Worm (Caenorhabditis elegans) whole organism, L4 larva: ENCODE measurements around the gene clec-127.
A peak's percentile ranks its signal among the peaks of the same experiment; 100 is the strongest.

Experiments used
- D1046.2 ChIP-seq: fragments of 200-800 bp; sonication (Bioruptor generic); IDR thresholded peaks from 2 replicates; pipeline ENCODE4 v1.3.6; 2022; ENCODE audit warnings: missing genetic modification characterization, missing compliant biosample characterization
- F26F4.8 ChIP-seq: fragments of 200-800 bp; sonication (Bioruptor generic); conservative IDR thresholded peaks from 2 replicates; pipeline ENCODE4 v1.3.6; 2022; ENCODE audit warnings: missing genetic modification characterization, missing compliant biosample characterization
- F37D6.2 ChIP-seq: sonication (generic microtip); optimal IDR thresholded peaks from 2 replicates; lab custom pipeline; 2016; ENCODE audit warnings: mild to moderate bottlenecking, missing genetic modification characterization, missing compliant biosample characterization
- F49E8.2 ChIP-seq: sonication (generic microtip); optimal IDR thresholded peaks from 2 replicates; lab custom pipeline; 2016; ENCODE audit warnings: missing compliant biosample characterization, mild to moderate bottlenecking, missing genetic modification characterization, borderline replicate concordance
- T26A8.4 ChIP-seq: fragments of 200-800 bp; sonication (Bioruptor generic); IDR thresholded peaks from 2 replicates; pipeline ENCODE4 v1.3.6; 2022; ENCODE audit warnings: missing genetic modification characterization, missing compliant biosample characterization
- Y5F2A.4 ChIP-seq: fragments of 200-800 bp; sonication (Bioruptor generic); optimal IDR thresholded peaks from 2 replicates; lab custom pipeline; 2018; ENCODE audit warnings: mild to moderate bottlenecking, missing genetic modification characterization, missing compliant biosample characterization
- Y75B8A.6 ChIP-seq: fragments of 200-800 bp; sonication (Bioruptor generic); IDR thresholded peaks from 2 replicates; pipeline ENCODE4 v1.3.6; 2022; ENCODE audit warnings: missing genetic modification reagents, missing genetic modification characterization, missing compliant biosample characterization
- ZK337.2 ChIP-seq: fragments of 200-800 bp; sonication (Bioruptor generic); IDR thresholded peaks from 2 replicates; pipeline ENCODE4 v1.3.6; 2022; ENCODE audit warnings: missing genetic modification reagents, missing genetic modification characterization, missing compliant biosample characterization
- aha-1 ChIP-seq: fragments of 150-350 bp; peaks from one replicate; lab custom pipeline; 2014; ENCODE audit warnings: missing biosample characterization, missing genetic modification characterization
- aly-2 ChIP-seq: sonication (generic microtip); optimal IDR thresholded peaks from 2 replicates; lab custom pipeline; 2018; ENCODE audit warnings: missing biosample characterization, missing genetic modification characterization
- attf-4 ChIP-seq: sonication (generic microtip); optimal IDR thresholded peaks from 3 replicates; lab custom pipeline; 2017; ENCODE audit warnings: missing biosample characterization, missing genetic modification characterization
- ceh-20 ChIP-seq: fragments of 200-800 bp; sonication (Bioruptor generic); IDR thresholded peaks from 2 replicates; pipeline ENCODE4 v1.3.6; 2022; ENCODE audit warnings: missing genetic modification reagents, missing genetic modification characterization, missing compliant biosample characterization
- ceh-44 ChIP-seq: fragments of 200-800 bp; sonication (Bioruptor generic); IDR thresholded peaks from 2 replicates; pipeline ENCODE4 v1.3.6; 2022; ENCODE audit warnings: missing genetic modification reagents, missing genetic modification characterization, missing compliant biosample characterization
- ctbp-1 ChIP-seq: fragments of 200-800 bp; sonication (Bioruptor generic); IDR thresholded peaks from 2 replicates; pipeline ENCODE4 v1.3.6; 2022; ENCODE audit warnings: missing genetic modification reagents, missing genetic modification characterization, missing compliant biosample characterization
- daf-16 ChIP-seq, 3 experiments: sonication (generic microtip); optimal IDR thresholded peaks; 2 replicates each; lab custom pipeline; 2016 to 2017; ENCODE audit warnings: missing genetic modification characterization in 3 of 3, missing genetic modification reagents in 3 of 3, mild to moderate bottlenecking in 2 of 3, missing compliant biosample characterization in 2 of 3, missing biosample characterization in 1 of 3, moderate library complexity in 1 of 3
- daf-19 ChIP-seq: fragments of 200-800 bp; sonication (Bioruptor generic); conservative IDR thresholded peaks from 2 replicates; pipeline ENCODE4 v1.3.6; 2022; ENCODE audit warnings: missing genetic modification characterization, missing compliant biosample characterization
- dpl-1 ChIP-seq: fragments of 150-350 bp; optimal IDR thresholded peaks from 2 replicates; lab custom pipeline; 2014; ENCODE audit warnings: missing biosample characterization, missing genetic modification reagents, missing genetic modification characterization
- duxl-1 ChIP-seq: sonication (generic microtip); optimal IDR thresholded peaks from 2 replicates; lab custom pipeline; 2016; ENCODE audit warnings: mild to moderate bottlenecking, missing genetic modification characterization, moderate library complexity, missing compliant biosample characterization; ENCODE audit not compliant: poor library complexity
- egl-43 ChIP-seq: fragments of 200-800 bp; sonication (Bioruptor generic); IDR thresholded peaks from 2 replicates; pipeline ENCODE4 v1.3.6; 2022; ENCODE audit warnings: missing genetic modification reagents, missing genetic modification characterization, missing compliant biosample characterization
- gei-8 ChIP-seq: fragments of 200-800 bp; sonication (Bioruptor generic); optimal IDR thresholded peaks from 2 replicates; lab custom pipeline; 2018; ENCODE audit warnings: mild to moderate bottlenecking, missing genetic modification characterization, missing compliant biosample characterization
- hif-1 ChIP-seq, 2 experiments: sonication (generic microtip); optimal IDR thresholded peaks; 2 replicates each; lab custom pipeline; 2016 to 2017; ENCODE audit warnings: missing compliant biosample characterization in 2 of 2, missing genetic modification characterization in 2 of 2, missing genetic modification reagents in 2 of 2, missing genotype in 2 of 2, mild to moderate bottlenecking in 1 of 2
- hlh-30 ChIP-seq: sonication (generic microtip); optimal IDR thresholded peaks from 2 replicates; lab custom pipeline; 2017; ENCODE audit warnings: antibody characterized with exemption, mild to moderate bottlenecking, missing genetic modification characterization, missing compliant biosample characterization; ENCODE audit not compliant: insufficient read depth
- hmg-1.1 ChIP-seq: fragments of 200-800 bp; sonication (Bioruptor generic); IDR thresholded peaks from 2 replicates; pipeline ENCODE4 v1.3.6; 2022; ENCODE audit warnings: missing genetic modification reagents, missing genetic modification characterization, missing compliant biosample characterization
- jun-1 ChIP-seq: fragments of 150-350 bp; optimal IDR thresholded peaks from 2 replicates; lab custom pipeline; 2014; ENCODE audit warnings: missing biosample characterization, missing genetic modification reagents, missing genetic modification characterization
- lin-1 ChIP-seq: fragments of 200-800 bp; sonication (Bioruptor generic); IDR thresholded peaks from 2 replicates; pipeline ENCODE4 v1.3.6; 2022; ENCODE audit warnings: missing genetic modification reagents, missing genetic modification characterization, missing compliant biosample characterization
- lin-38 ChIP-seq: fragments of 200-800 bp; sonication (Bioruptor generic); IDR thresholded peaks from 2 replicates; pipeline ENCODE4 v1.3.6; 2022; ENCODE audit warnings: missing genetic modification reagents, missing genetic modification characterization, missing compliant biosample characterization
- lsy-2 ChIP-seq, 2 experiments: fragments of 150-350 bp in 1 of 2; sonication (generic microtip) in 1 of 2; optimal IDR thresholded peaks; 2 replicates each; lab custom pipeline; 2014 to 2017; ENCODE audit warnings: missing biosample characterization in 2 of 2, missing genetic modification characterization in 2 of 2
- madf-9 ChIP-seq: fragments of 200-800 bp; sonication (Bioruptor generic); conservative IDR thresholded peaks from 2 replicates; pipeline ENCODE4 v1.3.6; 2022; ENCODE audit warnings: missing genetic modification reagents, missing genetic modification characterization, missing compliant biosample characterization
- mdl-1 ChIP-seq, 2 experiments: fragments of 150-350 bp in 1 of 2; sonication (generic microtip) in 1 of 2; optimal IDR thresholded peaks; 2 replicates each; lab custom pipeline; 2014 to 2017; ENCODE audit warnings: missing biosample characterization in 2 of 2, missing genetic modification characterization in 2 of 2
- mdt-29 ChIP-seq: fragments of 200-800 bp; sonication (Bioruptor generic); IDR thresholded peaks from 2 replicates; pipeline ENCODE4 v1.3.6; 2022; ENCODE audit warnings: missing genetic modification reagents, missing genetic modification characterization, missing compliant biosample characterization
- mes-2 ChIP-seq: sonication (generic microtip); optimal IDR thresholded peaks from 2 replicates; lab custom pipeline; 2016; ENCODE audit warnings: missing genotype, mild to moderate bottlenecking, missing genetic modification characterization, missing compliant biosample characterization; ENCODE audit not compliant: poor library complexity, severe bottlenecking
- nhr-10 ChIP-seq: fragments of 150-350 bp; optimal IDR thresholded peaks from 2 replicates; lab custom pipeline; 2014; ENCODE audit warnings: missing biosample characterization, missing genetic modification characterization
- nhr-111 ChIP-seq: fragments of 200-800 bp; sonication (Bioruptor generic); optimal IDR thresholded peaks from 2 replicates; lab custom pipeline; 2018; ENCODE audit warnings: mild to moderate bottlenecking, missing genetic modification characterization, missing compliant biosample characterization
- nhr-25 ChIP-seq: sonication (generic microtip); optimal IDR thresholded peaks from 2 replicates; lab custom pipeline; 2017; ENCODE audit warnings: missing genetic modification characterization, mild to moderate bottlenecking, missing compliant biosample characterization, antibody characterized with exemption, moderate library complexity, borderline replicate concordance; ENCODE audit not compliant: insufficient read depth
- nhr-28 ChIP-seq: fragments of 150-350 bp; optimal IDR thresholded peaks from 2 replicates; lab custom pipeline; 2014; ENCODE audit warnings: missing biosample characterization, missing genetic modification characterization
- nhr-41 ChIP-seq: fragments of 200-800 bp; sonication (Bioruptor generic); IDR thresholded peaks from 2 replicates; pipeline ENCODE4 v1.3.6; 2022; ENCODE audit warnings: missing genetic modification reagents, missing genetic modification characterization, missing compliant biosample characterization
- php-3 ChIP-seq: fragments of 200-800 bp; sonication (Bioruptor generic); IDR thresholded peaks from 2 replicates; pipeline ENCODE4 v1.3.6; 2022; ENCODE audit warnings: missing genetic modification reagents, missing genetic modification characterization, missing compliant biosample characterization
- rbr-2 ChIP-seq: sonication (generic microtip); optimal IDR thresholded peaks from 2 replicates; lab custom pipeline; 2016; ENCODE audit warnings: missing genotype, missing genetic modification characterization, missing compliant biosample characterization
- saeg-2 ChIP-seq: fragments of 200-800 bp; sonication (Bioruptor generic); IDR thresholded peaks from 2 replicates; pipeline ENCODE4 v1.3.6; 2022; ENCODE audit warnings: missing genetic modification reagents, missing genetic modification characterization, missing compliant biosample characterization
- skn-1 ChIP-seq: fragments of 150-350 bp; optimal IDR thresholded peaks from 2 replicates; lab custom pipeline; 2014; ENCODE audit warnings: missing biosample characterization, missing genetic modification characterization
- snpc-1.2 ChIP-seq: fragments of 200-800 bp; sonication (Bioruptor generic); IDR thresholded peaks from 2 replicates; pipeline ENCODE4 v1.3.6; 2022; ENCODE audit warnings: missing genetic modification reagents, missing genetic modification characterization, missing compliant biosample characterization
- spr-3 ChIP-seq: fragments of 200-800 bp; sonication (Bioruptor generic); optimal IDR thresholded peaks from 2 replicates; lab custom pipeline; 2018; ENCODE audit warnings: mild to moderate bottlenecking, missing genetic modification characterization, missing compliant biosample characterization
- unc-130 ChIP-seq: sonication (generic microtip); optimal IDR thresholded peaks from 2 replicates; lab custom pipeline; 2016; ENCODE audit warnings: missing genetic modification reagents, missing genetic modification characterization, missing compliant biosample characterization
- unc-62 ChIP-seq, 3 experiments: fragments of 150-350 bp in 1 of 3; sonication (generic microtip); optimal IDR thresholded peaks in 2 of 3; peaks in 1 of 3; 1 replicate in 1 of 3; 2 replicates in 2 of 3; lab custom pipeline; 2014 to 2017; ENCODE audit warnings: missing biosample characterization in 3 of 3, missing genetic modification characterization in 3 of 3, missing genetic modification reagents in 3 of 3, missing genotype in 1 of 3
- vab-7 ChIP-seq: fragments of 200-800 bp; sonication (Bioruptor generic); IDR thresholded peaks from 2 replicates; pipeline ENCODE4 v1.3.6; 2022; ENCODE audit warnings: missing genetic modification reagents, missing genetic modification characterization, missing compliant biosample characterization

clec-127 gene

DNA sequence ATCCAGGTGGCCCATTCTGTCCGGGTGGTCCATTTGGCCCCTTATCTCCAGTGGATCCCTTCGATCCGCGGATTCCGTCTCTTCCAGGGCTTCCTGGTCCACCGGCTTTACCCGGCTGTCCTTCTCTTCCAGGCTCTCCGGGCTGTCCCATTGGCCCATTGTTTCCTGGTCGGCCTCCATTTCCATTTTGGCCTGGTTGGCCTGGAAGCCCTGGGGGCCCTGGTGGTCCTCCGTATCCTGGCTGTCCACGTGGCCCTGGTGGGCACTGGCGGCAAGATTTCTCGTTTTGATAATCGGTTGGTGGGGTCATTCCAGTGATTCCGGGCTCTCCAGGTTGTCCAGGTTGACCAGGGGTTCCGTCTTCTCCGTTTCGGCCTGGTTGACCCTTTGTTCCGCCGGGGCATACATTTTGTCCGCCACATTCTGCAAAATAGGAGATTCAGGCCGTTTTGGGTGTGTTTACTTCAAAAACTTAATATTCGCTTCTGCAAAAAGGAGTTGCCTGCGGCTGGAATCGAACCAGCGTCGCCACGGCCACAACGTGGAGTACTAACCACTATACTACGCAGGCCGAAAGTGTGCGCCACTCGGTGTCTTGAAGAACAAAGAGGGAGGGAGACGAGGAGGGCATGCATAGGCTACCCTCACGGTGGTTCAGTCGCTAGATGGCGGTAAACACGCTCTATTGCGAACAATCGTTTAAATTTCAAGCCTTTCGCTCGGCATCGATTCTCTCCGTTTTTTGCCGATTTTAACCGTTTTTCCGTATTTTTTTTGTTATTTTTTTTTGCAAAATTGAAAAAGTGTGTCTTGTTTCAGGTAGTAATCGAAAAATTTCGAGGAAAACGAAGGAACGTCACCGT, 47.8 kb downstream of the clec-127 start, which contains the start of gene W09G10.9 (continued):
- TF ChIP-seq snpc-1.2 (GFP tag; lab: Robert Waterston, UW) (0 out of 2 replicates have a peak, but pooled peaks have one; percentile 22), F37D6.2 (tag; lab: Kevin White, UChicago) (no peak), dpl-1 (GFP tag; lab: Kevin White, UChicago) (peak; percentile 28), php-3 (GFP tag; lab: Robert Waterston, UW) (0 out of 2 replicates have a peak, but pooled peaks have one; percentile 42), hif-1 (tag; optimal IDR thresholded peaks at IDR 0.05; lab: Kevin White, UChicago) (peak in 1 of 2 experiments; percentile 25), ZK337.2 (GFP tag; lab: Robert Waterston, UW) (peak; percentile 74; the same call in 1 of the 2 replicates), mes-2 (tag; lab: Kevin White, UChicago) (peak; percentile 85), aly-2 (tag; lab: Kevin White, UChicago) (no peak), nhr-111 (peak; percentile 36), Y5F2A.4 (GFP tag; lab: Kevin White, UChicago) (no peak), skn-1 (no peak), egl-43 (GFP tag; lab: Robert Waterston, UW) (peak; percentile 89), F49E8.2 (tag; lab: Kevin White, UChicago) (no peak), Y75B8A.6 (GFP tag; lab: Robert Waterston, UW) (0 out of 2 replicates have a peak, but pooled peaks have one; percentile 48), spr-3 (GFP tag; lab: Kevin White, UChicago) (peak; percentile 9), gei-8 (GFP tag; lab: Kevin White, UChicago) (no peak), ceh-44 (GFP tag; lab: Robert Waterston, UW) (peak; percentile 81), ceh-20 (GFP tag; lab: Robert Waterston, UW) (0 out of 2 replicates have a peak, but pooled peaks have one; percentile 74), lin-1 (GFP tag; lab: Robert Waterston, UW) (peak; percentile 44), unc-130 (peak; percentile 32), duxl-1 (tag; lab: Kevin White, UChicago) (peak; percentile 90), vab-7 (GFP tag; lab: Robert Waterston, UW) (peak; percentile 75), mdl-1 (tag; optimal IDR thresholded peaks at IDR 0.05; lab: Kevin White, UChicago) (peak in 1 of 2 experiments; percentile 28), ctbp-1 (GFP tag; lab: Robert Waterston, UW) (peak; percentile 75), D1046.2 (GFP tag; lab: Robert Waterston, UW) (peak; percentile 75; the same call in 1 of the 2 replicates), hlh-30 (peak; percentile 22), attf-4 (tag; lab: Kevin White, UChicago) (no peak), madf-9 (GFP tag; lab: Robert Waterston, UW) (peak; percentile 90), mdt-29 (GFP tag; lab: Robert Waterston, UW) (peak; percentile 69), daf-16 (GFP tag; optimal IDR thresholded peaks at IDR 0.05; lab: Kevin White, UChicago) (peak in 1 of 2 experiments; percentile 29), daf-16 (tag; optimal IDR thresholded peaks at IDR 0.05; lab: Kevin White, UChicago) (peak; percentile 54), nhr-28 (peak; percentile 27), lsy-2 (tag; optimal IDR thresholded peaks at IDR 0.05; lab: Kevin White, UChicago) (peak; percentile 51 to 74), hmg-1.1 (GFP tag; lab: Robert Waterston, UW) (peak; percentile 96), aha-1 (tag; lab: Kevin White, UChicago) (peak; percentile 44), saeg-2 (GFP tag; lab: Robert Waterston, UW) (0 out of 2 replicates have a peak, but pooled peaks have one; percentile 53), nhr-41 (0 out of 2 replicates have a peak, but pooled peaks have one; percentile 11), F26F4.8 (GFP tag; lab: Robert Waterston, UW) (0 out of 2 replicates have a peak, but pooled peaks have one; percentile 23), lin-38 (GFP tag; lab: Robert Waterston, UW) (peak; percentile 95), nhr-10 (no peak), daf-19 (peak; percentile 84), jun-1 (tag; lab: Kevin White, UChicago) (peak; percentile 30), nhr-25 (no peak), rbr-2 (tag; lab: Kevin White, UChicago) (peak; percentile 71), T26A8.4 (GFP tag; lab: Robert Waterston, UW) (peak; percentile 87), unc-62 (GFP tag; optimal IDR thresholded peaks at IDR 0.05 in 1 of 2; lab: Kevin White, UChicago) (peak in 1 of 2 experiments; percentile 66), unc-62 (tag; optimal IDR thresholded peaks at IDR 0.05; lab: Kevin White, UChicago) (no peak)
